Worm (Caenorhabditis elegans) whole organism, L1 larva: Measurements from ENCODE around the gene R166.2.
A peak's percentile ranks its signal among the peaks of the same experiment; 100 is the strongest.

Experiments used
- alr-1 ChIP-seq: fragments of 200-800 bp; sonication (Bioruptor generic); optimal IDR thresholded peaks from 2 replicates; lab custom pipeline; 2018; ENCODE audit warnings: borderline replicate concordance, mild to moderate bottlenecking, missing genetic modification characterization, missing compliant biosample characterization
- ceh-8 ChIP-seq: fragments of 200-800 bp; sonication (Bioruptor generic); optimal IDR thresholded peaks from 2 replicates; lab custom pipeline; 2018; ENCODE audit warnings: mild to moderate bottlenecking, missing genetic modification characterization, moderate library complexity, missing compliant biosample characterization
- ceh-88 ChIP-seq: fragments of 200-800 bp; sonication (Bioruptor generic); IDR thresholded peaks from 2 replicates; pipeline ENCODE4 v1.3.6; 2022; ENCODE audit warnings: missing genetic modification characterization, missing compliant biosample characterization
- dpl-1 ChIP-seq, 3 experiments: fragments of 150-350 bp in 2 of 3; sonication (generic microtip) in 1 of 3; optimal IDR thresholded peaks; 2 replicates each; lab custom pipeline; 2014 to 2017; ENCODE audit warnings: missing biosample characterization in 3 of 3, missing genetic modification characterization in 3 of 3, missing genetic modification reagents in 3 of 3
- efl-1 ChIP-seq, 4 experiments: fragments of 150-350 bp; optimal IDR thresholded peaks in 3 of 4; peaks in 1 of 4; 1 replicate in 1 of 4; 2 replicates in 3 of 4; lab custom pipeline; 2014; ENCODE audit warnings: missing biosample characterization in 2 of 4, missing genetic modification characterization in 2 of 4, missing genetic modification reagents in 2 of 4
- efl-3 ChIP-seq: fragments of 200-800 bp; sonication (Bioruptor generic); optimal IDR thresholded peaks from 2 replicates; lab custom pipeline; 2018; ENCODE audit warnings: mild to moderate bottlenecking, missing genetic modification characterization, missing compliant biosample characterization
- egl-13 ChIP-seq: sonication (generic microtip); optimal IDR thresholded peaks from 2 replicates; lab custom pipeline; 2016; ENCODE audit warnings: missing genotype, missing genetic modification reagents, missing genetic modification characterization, missing compliant biosample characterization
- egl-27 ChIP-seq, 2 experiments: fragments of 150-350 bp in 1 of 2; sonication (generic microtip); optimal IDR thresholded peaks; 3 replicates each; lab custom pipeline; 2017 to 2018; ENCODE audit warnings: missing biosample characterization in 2 of 2, missing genetic modification characterization in 2 of 2, missing genetic modification reagents in 2 of 2
- elt-3 ChIP-seq, 6 experiments: fragments of 150-350 bp in 1 of 6; sonication (generic microtip); optimal IDR thresholded peaks; 2 replicates each; lab custom pipeline; 2017 to 2018; ENCODE audit warnings: missing biosample characterization in 6 of 6, missing genetic modification characterization in 6 of 6, inconsistent platforms in 1 of 6
- hpl-2 ChIP-seq: fragments of 150-350 bp; optimal IDR thresholded peaks from 2 replicates; lab custom pipeline; 2014; ENCODE audit warnings: missing biosample characterization, missing genetic modification reagents, missing genetic modification characterization
- isw-1 ChIP-seq: fragments of 200-800 bp; sonication (Bioruptor generic); IDR thresholded peaks from 2 replicates; pipeline ENCODE4 v1.3.6; 2022; ENCODE audit warnings: missing genetic modification characterization, missing compliant biosample characterization
- lin-13 ChIP-seq: fragments of 150-350 bp; optimal IDR thresholded peaks from 2 replicates; lab custom pipeline; 2014; ENCODE audit warnings: missing biosample characterization, missing genetic modification reagents, missing genetic modification characterization
- lin-14 ChIP-seq: fragments of 200-800 bp; sonication (Bioruptor generic); optimal IDR thresholded peaks from 2 replicates; lab custom pipeline; 2018; ENCODE audit warnings: mild to moderate bottlenecking, missing genetic modification characterization, moderate library complexity, missing compliant biosample characterization
- lin-15B ChIP-seq: fragments of 150-350 bp; sonication (generic microtip); optimal IDR thresholded peaks from 3 replicates; lab custom pipeline; 2014; ENCODE audit warnings: missing biosample characterization, missing genetic modification characterization
- lin-35 ChIP-seq, 2 experiments: fragments of 150-350 bp; optimal IDR thresholded peaks; 2 replicates each; lab custom pipeline; 2014; ENCODE audit warnings: missing biosample characterization in 2 of 2, missing genetic modification characterization in 2 of 2, missing genetic modification reagents in 2 of 2
- lsy-2 ChIP-seq, 2 experiments: fragments of 150-350 bp; optimal IDR thresholded peaks; 2 replicates each; lab custom pipeline; 2014; ENCODE audit warnings: missing biosample characterization in 2 of 2, missing genetic modification characterization in 2 of 2
- mab-9 ChIP-seq: fragments of 200-800 bp; sonication (Bioruptor generic); IDR thresholded peaks from 2 replicates; pipeline ENCODE4 v1.3.6; 2022; ENCODE audit warnings: missing genetic modification reagents, missing genetic modification characterization, missing compliant biosample characterization
- nhr-11 ChIP-seq: fragments of 150-350 bp; optimal IDR thresholded peaks from 2 replicates; lab custom pipeline; 2014; ENCODE audit warnings: missing biosample characterization, missing genetic modification characterization
- nhr-12 ChIP-seq: sonication (generic microtip); optimal IDR thresholded peaks from 2 replicates; lab custom pipeline; 2017; ENCODE audit warnings: missing biosample characterization, missing genetic modification characterization
- nhr-71 ChIP-seq: sonication (generic microtip); optimal IDR thresholded peaks from 2 replicates; lab custom pipeline; 2016; ENCODE audit warnings: mild to moderate bottlenecking, missing genetic modification characterization, moderate library complexity, missing compliant biosample characterization
- nhr-77 ChIP-seq: fragments of 150-350 bp; optimal IDR thresholded peaks from 2 replicates; lab custom pipeline; 2014; ENCODE audit warnings: missing biosample characterization, missing genetic modification characterization
- nhr-85 ChIP-seq: sonication (generic microtip); peaks from one replicate; lab custom pipeline; 2016; ENCODE audit warnings: missing genetic modification characterization, inconsistent platforms, missing compliant biosample characterization
- pag-3 ChIP-seq: sonication (generic microtip); optimal IDR thresholded peaks from 2 replicates; lab custom pipeline; 2017; ENCODE audit warnings: missing genetic modification characterization, mild to moderate bottlenecking, missing compliant biosample characterization, antibody characterized with exemption, borderline replicate concordance; ENCODE audit not compliant: insufficient read depth
- pqm-1 ChIP-seq: sonication (generic microtip); optimal IDR thresholded peaks from 3 replicates; lab custom pipeline; 2017; ENCODE audit warnings: missing biosample characterization, missing genetic modification characterization
- rnt-1 ChIP-seq: sonication (generic microtip); optimal IDR thresholded peaks from 2 replicates; lab custom pipeline; 2016; ENCODE audit warnings: mild to moderate bottlenecking, missing genetic modification characterization, moderate library complexity, missing compliant biosample characterization
- skn-1 ChIP-seq: fragments of 150-350 bp; optimal IDR thresholded peaks from 2 replicates; lab custom pipeline; 2014; ENCODE audit warnings: missing biosample characterization, missing genetic modification characterization
- unc-86 ChIP-seq: sonication (generic microtip); optimal IDR thresholded peaks from 2 replicates; lab custom pipeline; 2016; ENCODE audit warnings: missing genetic modification characterization, missing compliant biosample characterization
- vab-15 ChIP-seq: sonication (generic microtip); optimal IDR thresholded peaks from 2 replicates; lab custom pipeline; 2017; ENCODE audit warnings: missing genotype, mild to moderate bottlenecking, missing genetic modification characterization, missing compliant biosample characterization
- zag-1 ChIP-seq: fragments of 150-350 bp; optimal IDR thresholded peaks from 2 replicates; lab custom pipeline; 2014; ENCODE audit warnings: missing biosample characterization, missing genetic modification characterization
- ztf-4 ChIP-seq: fragments of 150-350 bp; optimal IDR thresholded peaks from 2 replicates; lab custom pipeline; 2014; ENCODE audit warnings: missing biosample characterization, missing genetic modification characterization

The R166.2 gene

DNA sequence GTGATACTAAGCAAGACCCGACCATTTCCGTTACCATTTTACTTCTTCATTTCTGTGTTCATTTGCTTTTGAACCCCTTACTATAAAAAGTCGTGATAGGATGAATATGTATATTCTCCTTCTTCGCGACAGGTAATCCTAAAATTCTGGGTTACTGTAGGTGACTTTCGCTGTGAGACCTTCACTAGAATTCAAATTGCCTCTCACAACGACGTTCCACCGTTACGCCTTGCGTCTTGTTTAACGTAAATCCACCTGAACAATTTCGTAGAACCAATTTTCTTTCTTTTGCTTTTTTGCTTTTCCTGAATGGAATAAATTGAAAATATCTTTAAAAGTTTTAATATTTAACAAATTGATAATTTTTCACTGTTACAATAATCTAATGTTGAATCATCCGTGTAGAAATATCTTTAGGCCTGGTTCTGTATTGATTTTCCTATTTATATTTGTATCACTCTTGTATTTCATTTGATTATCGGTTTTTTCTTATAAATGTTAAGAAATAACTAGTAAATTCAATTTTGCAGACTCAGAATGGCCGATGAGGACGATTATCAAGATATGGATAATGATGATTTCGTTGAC is 41.5 kb upstream of the R166.2 start, which contains the start of gene rpb-6 (continued):
- peak; percentile 73 to 94 for TF ChIP-seq lin-35 (GFP tag; optimal IDR thresholded peaks at IDR 0.05; lab: Kevin White, UChicago)
- TF ChIP-seq elt-3 (tag; optimal IDR thresholded peaks at IDR 0.05; lab: Kevin White, UChicago): peak in 1 of 6 experiments; percentile 2
- TF ChIP-seq, all 84 proteins: peak for 15

DNA sequence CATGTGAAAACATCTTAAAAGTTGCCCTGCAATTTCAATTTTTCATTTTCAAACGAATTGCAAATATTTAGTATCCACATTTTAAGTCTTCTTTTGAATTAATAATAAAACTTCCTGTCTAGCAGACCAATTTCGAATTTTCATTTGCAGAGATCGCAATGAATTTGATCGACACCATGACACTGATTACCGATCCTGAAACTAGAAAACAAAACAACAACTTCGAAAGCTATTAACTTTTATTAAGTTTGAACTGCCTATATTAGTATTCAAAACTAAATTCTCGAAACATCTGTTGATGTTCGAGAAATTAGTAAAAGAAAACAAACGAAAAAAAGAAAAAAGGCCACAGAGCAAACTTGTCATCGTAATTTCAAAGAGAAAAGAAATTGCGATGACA is 36.7 kb upstream of the R166.2 start:
- TF ChIP-seq dpl-1 (GFP tag; optimal IDR thresholded peaks at IDR 0.05; lab: Kevin White, UChicago) (no peak), nhr-85 (no peak), egl-13 (tag; lab: Kevin White, UChicago) (no peak), alr-1 (no peak), lin-13 (GFP tag; lab: Kevin White, UChicago) (no peak), mab-9 (GFP tag; lab: Robert Waterston, UW) (no peak), ztf-4 (no peak)
- TF ChIP-seq, all 84 proteins: peak for 0

DNA sequence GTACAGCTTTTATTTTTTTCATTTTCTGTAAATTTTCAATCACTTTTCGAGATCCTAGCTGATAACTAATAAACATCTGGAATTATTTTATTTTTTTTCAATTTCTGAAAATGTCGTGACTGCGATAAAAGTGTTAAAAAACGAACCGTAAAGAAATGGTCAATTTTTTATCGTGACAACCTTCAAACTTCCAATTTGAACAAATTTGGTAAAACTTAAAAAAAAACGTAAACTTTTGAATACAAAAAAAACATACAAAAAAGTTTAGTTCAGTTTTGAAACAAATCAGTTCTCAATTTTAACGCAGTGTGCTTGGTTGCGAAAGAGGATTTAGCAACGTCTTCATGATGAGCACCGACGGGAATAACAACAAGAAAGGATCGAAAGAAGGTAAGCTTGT is 34.5 kb upstream of the R166.2 start, which contains the start of gene C06A1.3:
Gene C06A1.3, plus strand, starts transcription at position 301 of the 400 bp plus-strand sequence.
- no peak for TF ChIP-seq ztf-4
- no peak for TF ChIP-seq ceh-8 (GFP tag; lab: Kevin White, UChicago)
- TF ChIP-seq vab-15: no peak
- TF ChIP-seq unc-86 (tag; lab: Kevin White, UChicago): no peak
- no peak for TF ChIP-seq hpl-2 (GFP tag; lab: Kevin White, UChicago)

DNA sequence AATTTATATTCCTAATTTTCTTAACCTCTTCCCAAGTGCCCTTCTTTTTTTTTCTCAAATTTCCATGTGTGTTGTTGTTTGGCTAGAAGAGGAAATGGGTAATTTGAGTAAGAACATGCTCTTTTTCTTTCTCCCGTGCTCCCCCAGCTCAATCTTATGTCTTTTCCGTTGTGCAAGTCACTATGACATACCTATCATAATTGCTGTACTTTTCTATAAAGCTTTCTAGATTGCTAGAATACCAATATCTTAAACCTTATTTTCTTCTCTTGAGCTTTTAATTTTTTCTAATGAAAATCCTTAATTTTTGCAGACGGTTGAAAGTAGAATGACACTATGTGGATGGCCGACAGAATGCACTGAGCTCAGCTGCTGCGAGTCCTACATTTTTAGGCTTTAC is 32.8 kb upstream of the R166.2 start, which contains the start of gene txt-13:
Gene txt-13, plus strand, starts transcription at position 301 of the 400 bp plus-strand sequence.
- TF ChIP-seq nhr-11 (tag; lab: Kevin White, UChicago): no peak
- TF ChIP-seq lin-15B (tag; lab: Kevin White, UChicago): no peak
- no peak for TF ChIP-seq isw-1 (GFP tag; lab: Robert Waterston, UW)
- TF ChIP-seq skn-1: no peak

DNA sequence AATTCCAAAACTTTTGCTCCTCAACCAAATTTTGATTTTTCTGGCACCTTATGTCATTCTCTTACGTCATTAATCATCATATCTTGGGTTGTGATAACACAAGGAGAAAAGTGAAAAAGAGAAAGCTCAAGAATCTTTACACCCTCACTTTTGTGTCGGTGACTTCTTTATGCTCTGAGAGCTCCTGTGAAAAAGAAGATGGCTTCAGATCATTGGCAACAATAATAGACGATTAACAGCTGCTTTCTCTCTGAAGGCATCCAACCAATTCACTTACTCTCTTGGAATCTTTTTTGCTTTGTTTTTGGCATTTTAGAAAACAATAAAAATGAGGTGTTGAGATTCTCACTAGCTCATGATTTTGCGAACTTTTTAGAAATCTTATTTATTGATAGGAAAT is 32.0 kb upstream of the R166.2 start:
- TF ChIP-seq zag-1 (tag; lab: Kevin White, UChicago): no peak
- TF ChIP-seq efl-1 (optimal IDR thresholded peaks at IDR 0.05; lab: Kevin White, UChicago): peak in 1 of 2 experiments; percentile 3
- TF ChIP-seq efl-1 (GFP tag; optimal IDR thresholded peaks at IDR 0.05 in 1 of 2; lab: Kevin White, UChicago): no peak
- no peak for TF ChIP-seq ceh-88 (GFP tag; lab: Robert Waterston, UW)
- peak; percentile 86 for TF ChIP-seq pag-3
- no peak for TF ChIP-seq nhr-12
- peak; percentile 43 for TF ChIP-seq nhr-71 (tag; lab: Kevin White, UChicago)
- no peak for TF ChIP-seq egl-27 (tag; optimal IDR thresholded peaks at IDR 0.05; lab: Kevin White, UChicago)
- no peak for TF ChIP-seq skn-1
- peak; percentile 79 for TF ChIP-seq lin-14 (GFP tag; lab: Kevin White, UChicago)
- peak in 1 of 2 experiments; percentile 13 for TF ChIP-seq lsy-2 (tag; optimal IDR thresholded peaks at IDR 0.05; lab: Kevin White, UChicago)
- TF ChIP-seq pqm-1 (tag; lab: Kevin White, UChicago): no peak
- peak; percentile 44 for TF ChIP-seq rnt-1 (tag; lab: Kevin White, UChicago)

ce11 chrII:10566458-10566857 is 29.0 kb upstream of the R166.2 start:
- TF ChIP-seq lin-14 (GFP tag; lab: Kevin White, UChicago) (peak; percentile 30), nhr-77 (tag; lab: Kevin White, UChicago) (no peak), efl-3 (GFP tag; lab: Kevin White, UChicago) (no peak)
